Worm (Caenorhabditis elegans) whole organism, L4/young adult: ENCODE results near the gene srh-89.

Experiments used
- W03F9.2 ChIP-seq: fragments of 150-350 bp; optimal IDR thresholded peaks from 2 replicates; lab custom pipeline; 2014; ENCODE audit warnings: missing biosample characterization, missing genetic modification characterization
- dao-5 ChIP-seq: sonication (generic microtip); optimal IDR thresholded peaks from 2 replicates; lab custom pipeline; 2016; ENCODE audit warnings: missing genotype, missing genetic modification characterization, moderate library complexity, missing compliant biosample characterization
- him-1 ChIP-seq: sonication (generic microtip); optimal IDR thresholded peaks from 2 replicates; lab custom pipeline; 2016; ENCODE audit warnings: missing genotype, missing genetic modification reagents, missing genetic modification characterization, missing compliant biosample characterization

DNA sequence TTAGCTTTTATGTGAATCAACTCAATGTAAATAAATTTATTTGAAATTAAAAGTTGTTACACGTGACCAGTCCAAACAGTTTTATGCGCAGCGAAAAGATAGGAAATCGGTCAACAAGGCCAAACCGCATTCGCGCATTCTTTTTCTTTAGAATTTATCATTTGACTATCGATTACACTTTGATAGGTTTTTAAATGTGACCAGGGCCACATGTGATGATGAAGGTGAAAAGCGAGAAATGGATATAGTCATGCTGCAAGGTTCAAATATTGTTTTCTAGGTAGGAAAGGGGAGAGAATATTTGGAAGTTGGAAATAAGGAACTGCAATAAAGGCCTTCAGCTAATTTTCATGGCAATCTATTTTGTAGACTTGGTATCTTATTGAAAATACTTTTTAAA, 27.7 kb downstream of the srh-89 start:
- TF ChIP-seq him-1 (tag; lab: Kevin White, UChicago) = no peak
- no peak for TF ChIP-seq dao-5 (tag; lab: Kevin White, UChicago)
- no peak for TF ChIP-seq W03F9.2
